Worm (Caenorhabditis elegans) whole organism, late embryonic: ENCODE data around the gene crb-1.

Source experiments
- C08G9.2 ChIP-seq: sonication (generic microtip); optimal IDR thresholded peaks from 2 replicates; lab custom pipeline; 2016; ENCODE audit warnings: mild to moderate bottlenecking, missing genetic modification characterization, moderate library complexity, missing compliant biosample characterization
- C38D4.7 ChIP-seq: fragments of 200-800 bp; sonication (Bioruptor generic); optimal IDR thresholded peaks from 2 replicates; lab custom pipeline; 2018; ENCODE audit warnings: mild to moderate bottlenecking, missing genetic modification characterization, moderate library complexity, missing compliant biosample characterization
- F13H6.1 ChIP-seq: sonication (generic microtip); optimal IDR thresholded peaks from 2 replicates; lab custom pipeline; 2016; ENCODE audit warnings: missing genetic modification characterization, missing compliant biosample characterization
- K02D7.2 ChIP-seq: sonication (generic microtip); optimal IDR thresholded peaks from 2 replicates; lab custom pipeline; 2017; ENCODE audit warnings: mild to moderate bottlenecking, missing genetic modification characterization, missing compliant biosample characterization
- T23F11.4 ChIP-seq: fragments of 200-800 bp; sonication (Bioruptor generic); optimal IDR thresholded peaks from 2 replicates; lab custom pipeline; 2018; ENCODE audit warnings: mild to moderate bottlenecking, missing genetic modification characterization, missing compliant biosample characterization
- Y22D7AL.16 ChIP-seq: sonication (generic microtip); optimal IDR thresholded peaks from 2 replicates; lab custom pipeline; 2016; ENCODE audit warnings: missing genetic modification characterization, missing compliant biosample characterization
- ama-1 ChIP-seq: fragments of 150-350 bp; optimal IDR thresholded peaks from 2 replicates; lab custom pipeline; 2014
- ceh-18 ChIP-seq: sonication (generic microtip); optimal IDR thresholded peaks from 2 replicates; lab custom pipeline; 2016; ENCODE audit warnings: missing genetic modification characterization, missing compliant biosample characterization
- ceh-19 ChIP-seq: fragments of 200-800 bp; sonication (Bioruptor generic); optimal IDR thresholded peaks from 2 replicates; lab custom pipeline; 2018; ENCODE audit warnings: mild to moderate bottlenecking, missing genetic modification characterization, missing compliant biosample characterization
- ceh-2 ChIP-seq: sonication (generic microtip); optimal IDR thresholded peaks from 2 replicates; lab custom pipeline; 2016; ENCODE audit warnings: missing genotype, missing genetic modification characterization, missing compliant biosample characterization
- ceh-22 ChIP-seq: sonication (generic microtip); optimal IDR thresholded peaks from 2 replicates; lab custom pipeline; 2017; ENCODE audit warnings: missing biosample characterization, missing genetic modification characterization
- ceh-30 ChIP-seq: fragments of 150-350 bp; optimal IDR thresholded peaks from 2 replicates; lab custom pipeline; 2014; ENCODE audit warnings: missing biosample characterization, missing genetic modification characterization
- ceh-34 ChIP-seq: sonication (generic microtip); optimal IDR thresholded peaks from 2 replicates; lab custom pipeline; 2016; ENCODE audit warnings: mild to moderate bottlenecking, missing genetic modification characterization, missing compliant biosample characterization
- ceh-45 ChIP-seq: fragments of 200-800 bp; sonication (Bioruptor generic); IDR thresholded peaks from 2 replicates; pipeline ENCODE4 v1.3.6; 2022; ENCODE audit warnings: missing genetic modification reagents, missing genetic modification characterization, missing compliant biosample characterization
- ceh-48 ChIP-seq: sonication (generic microtip); optimal IDR thresholded peaks from 2 replicates; lab custom pipeline; 2016; ENCODE audit warnings: missing genetic modification characterization, inconsistent platforms, missing compliant biosample characterization
- ceh-9 ChIP-seq: sonication (generic microtip); optimal IDR thresholded peaks from 2 replicates; lab custom pipeline; 2016; ENCODE audit warnings: mild to moderate bottlenecking, missing genetic modification characterization, inconsistent platforms, missing compliant biosample characterization
- che-1 ChIP-seq: sonication (generic microtip); optimal IDR thresholded peaks from 2 replicates; lab custom pipeline; 2016; ENCODE audit warnings: mild to moderate bottlenecking, missing genetic modification characterization, missing compliant biosample characterization
- dmd-4 ChIP-seq: sonication (generic microtip); optimal IDR thresholded peaks from 2 replicates; lab custom pipeline; 2016; ENCODE audit warnings: borderline replicate concordance, missing genetic modification characterization, missing compliant biosample characterization
- dve-1 ChIP-seq: sonication (generic microtip); optimal IDR thresholded peaks from 2 replicates; lab custom pipeline; 2017; ENCODE audit warnings: antibody characterized with exemption, mild to moderate bottlenecking, missing genetic modification characterization, missing compliant biosample characterization
- elt-2 ChIP-seq: sonication (generic microtip); optimal IDR thresholded peaks from 2 replicates; lab custom pipeline; 2016; ENCODE audit warnings: missing genetic modification reagents, missing genetic modification characterization, missing compliant biosample characterization
- elt-4 ChIP-seq: sonication (generic microtip); optimal IDR thresholded peaks from 2 replicates; lab custom pipeline; 2016; ENCODE audit warnings: missing genetic modification characterization, missing compliant biosample characterization
- ets-4 ChIP-seq: sonication (generic microtip); optimal IDR thresholded peaks from 2 replicates; lab custom pipeline; 2016; ENCODE audit warnings: missing genetic modification characterization, missing compliant biosample characterization
- fkh-10 ChIP-seq: fragments of 150-350 bp; optimal IDR thresholded peaks from 2 replicates; lab custom pipeline; 2014; ENCODE audit warnings: missing biosample characterization, missing genetic modification reagents, missing genetic modification characterization
- fkh-6 ChIP-seq: sonication (generic microtip); optimal IDR thresholded peaks from 2 replicates; lab custom pipeline; 2016; ENCODE audit warnings: missing genetic modification characterization, missing compliant biosample characterization
- gmeb-2 ChIP-seq: sonication (generic microtip); optimal IDR thresholded peaks from 2 replicates; lab custom pipeline; 2016; ENCODE audit warnings: missing genetic modification characterization, inconsistent platforms, missing compliant biosample characterization
- hlh-13 ChIP-seq: fragments of 200-800 bp; sonication (Bioruptor generic); optimal IDR thresholded peaks from 2 replicates; lab custom pipeline; 2018; ENCODE audit warnings: mild to moderate bottlenecking, missing genetic modification characterization, missing compliant biosample characterization
- hlh-15 ChIP-seq: sonication (generic microtip); optimal IDR thresholded peaks from 2 replicates; lab custom pipeline; 2016; ENCODE audit warnings: missing genetic modification characterization, missing compliant biosample characterization
- lim-6 ChIP-seq: sonication (generic microtip); optimal IDR thresholded peaks from 2 replicates; lab custom pipeline; 2016; ENCODE audit warnings: missing genetic modification characterization, missing compliant biosample characterization
- madf-2 ChIP-seq: sonication (generic microtip); optimal IDR thresholded peaks from 2 replicates; lab custom pipeline; 2017; ENCODE audit warnings: missing genetic modification characterization, missing compliant biosample characterization
- nhr-11 ChIP-seq: fragments of 150-350 bp; optimal IDR thresholded peaks from 2 replicates; lab custom pipeline; 2014; ENCODE audit warnings: missing biosample characterization, missing genetic modification characterization
- npax-4 ChIP-seq: sonication (generic microtip); optimal IDR thresholded peaks from 2 replicates; lab custom pipeline; 2016; ENCODE audit warnings: missing genetic modification characterization, missing compliant biosample characterization
- odd-2 ChIP-seq: sonication (generic microtip); optimal IDR thresholded peaks from 2 replicates; lab custom pipeline; 2017; ENCODE audit warnings: antibody characterized with exemption, mild to moderate bottlenecking, missing genetic modification characterization, missing compliant biosample characterization
- pat-9 ChIP-seq: fragments of 200-800 bp; sonication (Bioruptor generic); optimal IDR thresholded peaks from 2 replicates; lab custom pipeline; 2018; ENCODE audit warnings: mild to moderate bottlenecking, missing genetic modification characterization, moderate library complexity, missing compliant biosample characterization
- pax-1 ChIP-seq: fragments of 150-350 bp; optimal IDR thresholded peaks from 2 replicates; lab custom pipeline; 2014; ENCODE audit warnings: missing biosample characterization, missing genetic modification characterization
- pros-1 ChIP-seq: fragments of 150-350 bp; optimal IDR thresholded peaks from 2 replicates; lab custom pipeline; 2014; ENCODE audit warnings: missing biosample characterization, missing genetic modification reagents, missing genetic modification characterization
- ref-2 ChIP-seq: sonication (generic microtip); optimal IDR thresholded peaks from 2 replicates; lab custom pipeline; 2016; ENCODE audit warnings: missing genetic modification characterization, missing compliant biosample characterization
- rnt-1 ChIP-seq: sonication (generic microtip); optimal IDR thresholded peaks from 2 replicates; lab custom pipeline; 2016; ENCODE audit warnings: missing genetic modification characterization, missing compliant biosample characterization
- sdc-2 ChIP-seq: sonication (generic microtip); optimal IDR thresholded peaks from 2 replicates; lab custom pipeline; 2016; ENCODE audit warnings: missing genotype, missing genetic modification characterization, missing compliant biosample characterization
- sox-2 ChIP-seq: fragments of 200-800 bp; sonication (Bioruptor generic); IDR thresholded peaks from 2 replicates; pipeline ENCODE4 v1.3.6; 2022; ENCODE audit warnings: missing genetic modification reagents, missing genetic modification characterization, missing compliant biosample characterization
- syd-9 ChIP-seq: sonication (generic microtip); optimal IDR thresholded peaks from 2 replicates; lab custom pipeline; 2016; ENCODE audit warnings: mild to moderate bottlenecking, missing genetic modification characterization, moderate library complexity, missing compliant biosample characterization
- tbx-2 ChIP-seq: sonication (generic microtip); optimal IDR thresholded peaks from 2 replicates; lab custom pipeline; 2016; ENCODE audit warnings: missing genetic modification characterization, missing compliant biosample characterization
- tbx-7 ChIP-seq: sonication (generic microtip); optimal IDR thresholded peaks from 2 replicates; lab custom pipeline; 2016; ENCODE audit warnings: missing genotype, missing genetic modification characterization, missing compliant biosample characterization
- unc-3 ChIP-seq, 2 experiments: fragments of 200-800 bp in 1 of 2; sonication (Bioruptor generic) in 1 of 2; sonication (generic microtip) in 1 of 2; conservative IDR thresholded peaks in 1 of 2; optimal IDR thresholded peaks in 1 of 2; 2 replicates each; pipeline versions ENCODE4 v1.3.6 to Lab custom; 2016 to 2022; ENCODE audit warnings: missing compliant biosample characterization in 2 of 2, missing genetic modification characterization in 2 of 2, missing genetic modification reagents in 1 of 2
- unc-42 ChIP-seq: sonication (generic microtip); optimal IDR thresholded peaks from 2 replicates; lab custom pipeline; 2016; ENCODE audit warnings: missing genotype, missing genetic modification characterization, missing compliant biosample characterization
- zip-5 ChIP-seq: sonication (generic microtip); optimal IDR thresholded peaks from 2 replicates; lab custom pipeline; 2016; ENCODE audit warnings: missing genetic modification characterization, missing compliant biosample characterization

Gene crb-1

ce11 chrX:17413868-17414267 is at the start of gene crb-1:
Gene crb-1, minus strand, starts transcription at chrX:17414014.
- TF ChIP-seq elt-4 = no peak
- no peak for TF ChIP-seq C08G9.2 (tag; lab: Kevin White, UChicago)
- TF ChIP-seq ceh-9 (tag; lab: Kevin White, UChicago) = no peak
- no peak for TF ChIP-seq tbx-7 (tag; lab: Kevin White, UChicago)
- TF ChIP-seq hlh-13 (GFP tag; lab: Kevin White, UChicago) = no peak
- TF ChIP-seq lim-6 (tag; lab: Kevin White, UChicago) = no peak
- TF ChIP-seq fkh-6 = no peak
- no peak for TF ChIP-seq npax-4 (tag; lab: Kevin White, UChicago)
- TF ChIP-seq F13H6.1 (tag; lab: Kevin White, UChicago) = no peak
- TF ChIP-seq elt-2 = no peak
- no peak for TF ChIP-seq ama-1
- no peak for TF ChIP-seq dve-1
- no peak for TF ChIP-seq hlh-15
- TF ChIP-seq ceh-45 (GFP tag; lab: Robert Waterston, UW) = no peak
- TF ChIP-seq sox-2 = no peak
- TF ChIP-seq ceh-30 (tag; lab: Kevin White, UChicago) = no peak
- TF ChIP-seq unc-42 = no peak

- TF ChIP-seq dmd-4 (tag; lab: Kevin White, UChicago) = no peak
- no peak for TF ChIP-seq odd-2 (tag; lab: Kevin White, UChicago)
These were observed 48.1 kb upstream of the crb-1 start for ce11 chrX:17461958-17462357.

DNA sequence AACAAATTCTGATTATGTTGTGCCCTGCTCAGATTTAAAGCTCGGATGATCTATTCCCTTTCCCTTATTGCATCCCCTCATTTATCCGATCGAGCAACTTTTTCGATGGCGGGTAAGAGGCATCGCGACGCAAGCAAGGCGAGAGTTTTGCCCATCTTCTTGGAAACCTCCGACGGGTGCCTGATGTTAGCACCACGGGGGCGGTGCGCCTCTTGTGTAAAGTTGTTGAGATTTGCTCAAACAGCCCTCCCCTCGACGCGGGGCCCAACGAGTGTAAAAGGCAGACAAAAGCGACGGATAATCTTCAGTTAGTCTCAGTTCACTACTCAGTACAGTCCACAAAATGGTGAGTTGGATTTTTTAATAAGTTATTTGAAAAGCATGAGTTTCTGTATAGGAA is 45.1 kb upstream of the crb-1 start, which contains the start of gene mlc-1:
Gene mlc-1 (plus strand): TSS at position 324 of the 400 bp plus-strand sequence.
- peak; percentile 3 for TF ChIP-seq tbx-2 (tag; lab: Kevin White, UChicago)
- no peak for TF ChIP-seq F13H6.1 (tag; lab: Kevin White, UChicago)
- no peak for TF ChIP-seq pros-1 (tag; lab: Kevin White, UChicago)
- no peak for TF ChIP-seq npax-4 (tag; lab: Kevin White, UChicago)
- no peak for TF ChIP-seq lim-6 (tag; lab: Kevin White, UChicago)
- no peak for TF ChIP-seq ref-2
- TF ChIP-seq zip-5 (tag; lab: Kevin White, UChicago) = no peak
- peak; percentile 27 for TF ChIP-seq ceh-34 (tag; lab: Kevin White, UChicago)
- peak; percentile 60 for TF ChIP-seq pat-9 (tag; lab: Kevin White, UChicago)
- TF ChIP-seq ets-4 (tag; lab: Kevin White, UChicago) = no peak
- TF ChIP-seq ceh-18 (tag; lab: Kevin White, UChicago) = peak; percentile 73
- TF ChIP-seq rnt-1 (tag; lab: Kevin White, UChicago) = peak; percentile 51

ce11 chrX:17456536-17457165 is 42.8 kb upstream of the crb-1 start, which contains the start of gene mlc-2:
Gene mlc-2, minus strand, starts transcription at chrX:17456586.
- TF ChIP-seq unc-3 (GFP tag; conservative IDR thresholded peaks at IDR 0.05; lab: Robert Waterston, UW) (0 out of 2 replicates have a peak, but pooled peaks have one; percentile 16), unc-3 (tag; optimal IDR thresholded peaks at IDR 0.05; lab: Kevin White, UChicago) (no peak), pax-1 (tag; lab: Kevin White, UChicago) (no peak), ceh-34 (tag; lab: Kevin White, UChicago) (peak; percentile 72), zip-5 (tag; lab: Kevin White, UChicago) (no peak), gmeb-2 (no peak), ceh-22 (tag; lab: Kevin White, UChicago) (no peak), elt-4 (no peak), sox-2 (no peak), ceh-2 (no peak), unc-42 (no peak), K02D7.2 (tag; lab: Kevin White, UChicago) (no peak), syd-9 (peak; percentile 58), ets-4 (tag; lab: Kevin White, UChicago) (no peak), madf-2 (tag; lab: Kevin White, UChicago) (no peak), C38D4.7 (no peak), ceh-48 (no peak), dve-1 (no peak), fkh-10 (GFP tag; lab: Kevin White, UChicago) (no peak), Y22D7AL.16 (tag; lab: Kevin White, UChicago) (no peak), ceh-45 (GFP tag; lab: Robert Waterston, UW) (no peak), ceh-30 (tag; lab: Kevin White, UChicago) (no peak), ama-1 (no peak), hlh-13 (GFP tag; lab: Kevin White, UChicago) (no peak), nhr-11 (no peak), dmd-4 (tag; lab: Kevin White, UChicago) (no peak), T23F11.4 (GFP tag; lab: Kevin White, UChicago) (no peak), sdc-2 (tag; lab: Kevin White, UChicago) (peak; percentile 33), che-1 (no peak), ceh-19 (GFP tag; lab: Kevin White, UChicago) (no peak)
